Worm (Caenorhabditis elegans) whole organism, late embryonic: Measurements from ENCODE around the gene F43E2.1.
"Not testable (repeated sequence)": the region's sequence is repeated elsewhere in the genome, so short reads cannot be mapped to it uniquely, and the experiment has no call there.

Source experiments
- C38D4.7 ChIP-seq: fragments of 200-800 bp; sonication (Bioruptor generic); optimal IDR thresholded peaks from 2 replicates; lab custom pipeline; 2018; ENCODE audit warnings: mild to moderate bottlenecking, missing genetic modification characterization, moderate library complexity, missing compliant biosample characterization
- F13H6.1 ChIP-seq: sonication (generic microtip); optimal IDR thresholded peaks from 2 replicates; lab custom pipeline; 2016; ENCODE audit warnings: missing genetic modification characterization, missing compliant biosample characterization
- ahr-1 ChIP-seq: sonication (generic microtip); optimal IDR thresholded peaks from 2 replicates; lab custom pipeline; 2016; ENCODE audit warnings: missing genetic modification characterization, missing compliant biosample characterization
- ceh-18 ChIP-seq: sonication (generic microtip); optimal IDR thresholded peaks from 2 replicates; lab custom pipeline; 2016; ENCODE audit warnings: missing genetic modification characterization, missing compliant biosample characterization
- ceh-2 ChIP-seq: sonication (generic microtip); optimal IDR thresholded peaks from 2 replicates; lab custom pipeline; 2016; ENCODE audit warnings: missing genotype, missing genetic modification characterization, missing compliant biosample characterization
- ceh-24 ChIP-seq: sonication (generic microtip); optimal IDR thresholded peaks from 2 replicates; lab custom pipeline; 2016; ENCODE audit warnings: mild to moderate bottlenecking, missing genetic modification characterization, missing compliant biosample characterization
- ceh-30 ChIP-seq: fragments of 150-350 bp; optimal IDR thresholded peaks from 2 replicates; lab custom pipeline; 2014; ENCODE audit warnings: missing biosample characterization, missing genetic modification characterization
- ceh-45 ChIP-seq: fragments of 200-800 bp; sonication (Bioruptor generic); IDR thresholded peaks from 2 replicates; pipeline ENCODE4 v1.3.6; 2022; ENCODE audit warnings: missing genetic modification reagents, missing genetic modification characterization, missing compliant biosample characterization
- dmd-4 ChIP-seq: sonication (generic microtip); optimal IDR thresholded peaks from 2 replicates; lab custom pipeline; 2016; ENCODE audit warnings: borderline replicate concordance, missing genetic modification characterization, missing compliant biosample characterization
- dve-1 ChIP-seq: sonication (generic microtip); optimal IDR thresholded peaks from 2 replicates; lab custom pipeline; 2017; ENCODE audit warnings: antibody characterized with exemption, mild to moderate bottlenecking, missing genetic modification characterization, missing compliant biosample characterization
- eyg-1 ChIP-seq: sonication (generic microtip); optimal IDR thresholded peaks from 2 replicates; lab custom pipeline; 2016; ENCODE audit warnings: missing genotype, missing genetic modification characterization, missing compliant biosample characterization
- fkh-10 ChIP-seq: fragments of 150-350 bp; optimal IDR thresholded peaks from 2 replicates; lab custom pipeline; 2014; ENCODE audit warnings: missing biosample characterization, missing genetic modification reagents, missing genetic modification characterization
- fkh-6 ChIP-seq: sonication (generic microtip); optimal IDR thresholded peaks from 2 replicates; lab custom pipeline; 2016; ENCODE audit warnings: missing genetic modification characterization, missing compliant biosample characterization
- hlh-30 ChIP-seq: sonication (generic microtip); optimal IDR thresholded peaks from 2 replicates; lab custom pipeline; 2017; ENCODE audit warnings: antibody characterized with exemption, missing genetic modification characterization, missing compliant biosample characterization; ENCODE audit not compliant: insufficient read depth
- hlh-6 ChIP-seq: sonication (generic microtip); optimal IDR thresholded peaks from 2 replicates; lab custom pipeline; 2016; ENCODE audit warnings: missing genotype, missing genetic modification characterization, missing compliant biosample characterization
- hlh-8 ChIP-seq: sonication (generic microtip); optimal IDR thresholded peaks from 2 replicates; lab custom pipeline; 2016; ENCODE audit warnings: missing genotype, missing genetic modification characterization, missing compliant biosample characterization
- lin-11 ChIP-seq: fragments of 200-800 bp; sonication (Bioruptor generic); optimal IDR thresholded peaks from 2 replicates; lab custom pipeline; 2018; ENCODE audit warnings: mild to moderate bottlenecking, missing genetic modification characterization, missing compliant biosample characterization
- madf-2 ChIP-seq: sonication (generic microtip); optimal IDR thresholded peaks from 2 replicates; lab custom pipeline; 2017; ENCODE audit warnings: missing genetic modification characterization, missing compliant biosample characterization
- mec-3 ChIP-seq: sonication (generic microtip); optimal IDR thresholded peaks from 2 replicates; lab custom pipeline; 2016; ENCODE audit warnings: borderline replicate concordance, missing genetic modification characterization, missing compliant biosample characterization
- nhr-232 ChIP-seq: sonication (generic microtip); optimal IDR thresholded peaks from 2 replicates; lab custom pipeline; 2016; ENCODE audit warnings: missing genetic modification characterization, missing compliant biosample characterization
- pag-3 ChIP-seq: sonication (generic microtip); optimal IDR thresholded peaks from 2 replicates; lab custom pipeline; 2016; ENCODE audit warnings: missing compliant biosample characterization, missing genetic modification characterization, borderline replicate concordance
- pat-9 ChIP-seq: fragments of 200-800 bp; sonication (Bioruptor generic); optimal IDR thresholded peaks from 2 replicates; lab custom pipeline; 2018; ENCODE audit warnings: mild to moderate bottlenecking, missing genetic modification characterization, moderate library complexity, missing compliant biosample characterization
- pax-1 ChIP-seq: fragments of 150-350 bp; optimal IDR thresholded peaks from 2 replicates; lab custom pipeline; 2014; ENCODE audit warnings: missing biosample characterization, missing genetic modification characterization
- pros-1 ChIP-seq: fragments of 150-350 bp; optimal IDR thresholded peaks from 2 replicates; lab custom pipeline; 2014; ENCODE audit warnings: missing biosample characterization, missing genetic modification reagents, missing genetic modification characterization
- ref-2 ChIP-seq: sonication (generic microtip); optimal IDR thresholded peaks from 2 replicates; lab custom pipeline; 2016; ENCODE audit warnings: missing genetic modification characterization, missing compliant biosample characterization
- sdc-2 ChIP-seq: sonication (generic microtip); optimal IDR thresholded peaks from 2 replicates; lab custom pipeline; 2016; ENCODE audit warnings: missing genotype, missing genetic modification characterization, missing compliant biosample characterization
- unc-42 ChIP-seq: sonication (generic microtip); optimal IDR thresholded peaks from 2 replicates; lab custom pipeline; 2016; ENCODE audit warnings: missing genotype, missing genetic modification characterization, missing compliant biosample characterization
- unc-55 ChIP-seq: sonication (generic microtip); optimal IDR thresholded peaks from 2 replicates; lab custom pipeline; 2017; ENCODE audit warnings: missing biosample characterization, missing genetic modification reagents, missing genetic modification characterization
- unc-86 ChIP-seq: sonication (generic microtip); optimal IDR thresholded peaks from 2 replicates; lab custom pipeline; 2016; ENCODE audit warnings: missing genetic modification characterization, missing compliant biosample characterization
- zip-5 ChIP-seq: sonication (generic microtip); optimal IDR thresholded peaks from 2 replicates; lab custom pipeline; 2016; ENCODE audit warnings: missing genetic modification characterization, missing compliant biosample characterization

F43E2.1 gene

DNA sequence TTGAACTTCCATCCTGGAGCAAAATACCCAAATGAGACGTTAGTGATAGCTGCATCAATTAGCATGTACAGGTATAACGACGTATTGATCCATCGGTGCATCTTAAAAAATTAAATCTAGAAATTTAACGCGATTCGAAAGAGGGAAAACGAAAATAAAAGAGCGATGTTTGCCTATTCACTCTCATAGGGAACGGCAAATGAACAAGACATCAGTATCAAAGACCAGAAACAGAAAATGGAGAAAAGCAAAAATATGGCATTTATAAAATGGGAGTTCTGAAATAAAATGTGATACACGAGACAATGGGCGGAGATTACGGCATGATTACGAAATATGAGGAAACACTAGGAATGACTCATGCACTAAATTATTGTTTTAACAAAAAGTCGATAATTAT, 18.8 kb upstream of the F43E2.1 start, which contains the start of gene haf-2:
Gene haf-2, minus strand, starts transcription at position 101 of the 400 bp plus-strand sequence.
- TF ChIP-seq ceh-2 (tag; lab: Kevin White, UChicago) (no peak), pros-1 (no peak), dve-1 (no peak), ceh-30 (no peak), ref-2 (tag; lab: Kevin White, UChicago) (no peak), lin-11 (tag; lab: Kevin White, UChicago) (no peak), zip-5 (tag; lab: Kevin White, UChicago) (no peak)

DNA sequence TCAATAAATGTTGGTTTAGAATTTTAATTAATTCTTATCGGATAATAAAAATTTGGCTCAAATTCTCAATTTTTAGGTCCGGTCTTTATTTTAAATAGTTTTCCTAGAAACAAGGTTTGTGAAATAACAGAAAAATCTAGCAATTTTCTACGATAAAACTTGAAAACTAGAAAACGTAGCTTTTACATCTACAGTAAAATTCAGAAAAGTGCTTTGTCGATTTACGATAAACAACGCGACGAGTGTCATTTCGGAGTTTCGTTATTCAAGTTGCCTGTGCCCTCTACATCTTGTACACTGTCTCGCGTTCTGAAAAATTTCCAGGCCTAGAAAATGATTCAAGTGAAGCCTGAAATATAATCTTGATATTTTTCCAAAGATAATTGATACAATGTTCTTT, 18.3 kb upstream of the F43E2.1 start:
- no peak for TF ChIP-seq ceh-24 (tag; lab: Kevin White, UChicago)

DNA sequence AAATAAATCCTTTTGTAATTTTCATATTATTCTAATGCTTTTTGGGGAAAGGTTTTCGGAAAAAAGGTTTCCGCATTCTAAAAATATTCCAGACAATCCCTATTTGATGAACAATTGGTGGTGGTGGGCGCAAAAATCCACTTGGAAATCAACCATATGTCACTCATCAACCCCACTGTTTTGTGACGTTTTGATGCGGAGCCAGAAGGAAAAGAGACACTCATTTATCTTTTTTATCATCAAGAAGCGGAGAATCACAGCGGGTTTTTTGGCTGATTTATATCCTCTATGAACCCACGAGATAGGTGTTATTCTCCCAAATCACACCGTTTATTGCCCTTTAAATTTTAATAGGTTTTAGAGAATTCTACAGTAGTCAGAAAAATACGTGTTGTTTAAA, 17.9 kb upstream of the F43E2.1 start:
- no peak for TF ChIP-seq F13H6.1 (tag; lab: Kevin White, UChicago)
- TF ChIP-seq eyg-1 (tag; lab: Kevin White, UChicago), result no peak
- no peak for TF ChIP-seq pat-9
- no peak for TF ChIP-seq dmd-4 (tag; lab: Kevin White, UChicago)
- no peak for TF ChIP-seq hlh-8 (tag; lab: Kevin White, UChicago)
- no peak for TF ChIP-seq madf-2 (tag; lab: Kevin White, UChicago)
- TF ChIP-seq unc-42 (tag; lab: Kevin White, UChicago), result no peak
- no peak for TF ChIP-seq hlh-6 (tag; lab: Kevin White, UChicago)
- no peak for TF ChIP-seq nhr-232
- TF ChIP-seq dve-1, result no peak
- no peak for TF ChIP-seq ceh-45 (GFP tag; lab: Robert Waterston, UW)
- no peak for TF ChIP-seq C38D4.7
- no peak for TF ChIP-seq mec-3 (tag; lab: Kevin White, UChicago)
- no peak for TF ChIP-seq fkh-10 (GFP tag; lab: Kevin White, UChicago)

DNA sequence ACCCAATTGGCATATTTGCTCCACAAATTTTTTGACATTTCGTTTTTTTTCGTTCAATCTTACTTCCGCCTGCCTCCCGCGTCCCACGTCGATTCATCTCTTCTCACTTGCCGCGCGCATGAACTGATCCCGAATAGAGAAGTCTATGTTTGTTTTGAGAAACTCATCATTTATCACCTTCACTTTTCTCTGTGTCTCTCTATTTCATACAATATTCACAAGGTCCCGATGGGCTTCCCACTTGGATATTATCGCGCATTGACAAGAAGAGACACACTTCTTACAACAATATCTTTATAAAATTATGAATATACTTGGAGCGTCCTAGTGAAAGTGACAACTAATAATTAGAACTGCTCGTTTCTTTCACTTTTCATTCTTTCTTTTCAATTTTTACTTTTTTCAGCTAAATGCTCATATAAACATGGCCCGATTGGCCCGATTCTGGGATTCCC, 16.6 kb upstream of the F43E2.1 start, which contains the start of gene insc-1:
Gene insc-1, plus strand, starts transcription at position 405 of the 455 bp plus-strand sequence.
- TF ChIP-seq dve-1 (no peak), hlh-30 (tag; lab: Kevin White, UChicago) (no peak), ceh-18 (tag; lab: Kevin White, UChicago) (no peak), pag-3 (tag; lab: Kevin White, UChicago) (no peak), hlh-6 (tag; lab: Kevin White, UChicago) (no peak), sdc-2 (no peak), ahr-1 (tag; lab: Kevin White, UChicago) (no peak), ref-2 (tag; lab: Kevin White, UChicago) (peak; percentile 16)

- TF ChIP-seq unc-55 (GFP tag; lab: Kevin White, UChicago) (peak; percentile 90), dve-1 (peak; percentile 35), hlh-30 (tag; lab: Kevin White, UChicago) (no peak)
These were observed 11.1 kb upstream of the F43E2.1 start, which contains the start of gene msra-1 for ce11 chrII:7363990-7364455. TSS of gene msra-1 (minus strand) at chrII:7364040.

DNA sequence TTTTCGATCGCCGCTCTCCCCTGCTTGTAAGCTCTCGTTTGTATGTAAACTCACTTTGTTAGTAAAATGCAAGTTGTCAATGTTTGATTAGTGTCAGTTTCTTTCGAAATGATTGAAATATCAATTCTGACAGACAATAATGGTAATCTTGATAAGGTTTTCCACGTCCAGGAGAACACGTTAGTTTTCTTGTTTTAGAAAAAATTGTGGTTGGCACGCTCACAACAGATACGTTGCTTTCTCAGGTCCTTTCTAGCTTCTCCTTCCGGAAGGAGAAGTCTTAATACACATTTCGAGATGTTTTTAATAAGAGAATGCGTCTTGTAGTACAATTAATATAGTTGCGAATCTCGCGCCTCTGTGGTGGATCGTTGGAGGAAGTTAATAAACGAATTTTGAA, 6.3 kb upstream of the F43E2.1 start, which contains the start of gene F43E2.6:
Gene F43E2.6, minus strand, starts transcription at position 101 of the 400 bp plus-strand sequence.
- no peak for TF ChIP-seq pax-1 (tag; lab: Kevin White, UChicago)
- TF ChIP-seq eyg-1 (tag; lab: Kevin White, UChicago), result no peak

DNA sequence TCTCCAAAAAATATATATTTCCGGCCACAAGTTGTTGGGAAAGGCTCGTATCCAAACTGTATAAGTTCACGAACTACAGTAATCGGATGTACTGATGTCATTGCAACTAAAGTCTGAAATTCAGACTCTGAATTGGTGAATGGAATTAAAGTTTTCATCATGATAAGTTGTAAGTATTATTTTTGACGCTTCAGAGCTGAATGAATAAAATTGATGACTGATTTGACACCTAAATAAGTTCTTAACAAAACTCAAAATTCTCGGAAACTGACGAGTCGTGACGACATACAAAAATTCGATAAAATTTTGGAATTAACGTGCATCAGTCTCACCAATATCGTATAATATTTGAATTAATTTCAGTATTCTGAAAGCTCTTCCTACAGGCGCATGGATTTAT, 4.9 kb upstream of the F43E2.1 start, which contains the start of gene F43E2.11:
Gene F43E2.11, minus strand, starts transcription at position 101 of the 400 bp plus-strand sequence.
- not testable (repeated sequence) for TF ChIP-seq eyg-1, fkh-6, unc-86 (tag; lab: Kevin White, UChicago)
